Worm (Caenorhabditis elegans) whole organism, late embryonic: ENCODE data around the gene mrps-22.

Experiments
- K02D7.2 ChIP-seq: sonication (generic microtip); optimal IDR thresholded peaks from 2 replicates; lab custom pipeline; 2017; ENCODE audit warnings: mild to moderate bottlenecking, missing genetic modification characterization, missing compliant biosample characterization
- ceh-30 ChIP-seq: fragments of 150-350 bp; optimal IDR thresholded peaks from 2 replicates; lab custom pipeline; 2014; ENCODE audit warnings: missing biosample characterization, missing genetic modification characterization
- eyg-1 ChIP-seq: sonication (generic microtip); optimal IDR thresholded peaks from 2 replicates; lab custom pipeline; 2016; ENCODE audit warnings: missing genotype, missing genetic modification characterization, missing compliant biosample characterization
- fkh-10 ChIP-seq: fragments of 150-350 bp; optimal IDR thresholded peaks from 2 replicates; lab custom pipeline; 2014; ENCODE audit warnings: missing biosample characterization, missing genetic modification reagents, missing genetic modification characterization
- hlh-30 ChIP-seq: sonication (generic microtip); optimal IDR thresholded peaks from 2 replicates; lab custom pipeline; 2017; ENCODE audit warnings: antibody characterized with exemption, missing genetic modification characterization, missing compliant biosample characterization; ENCODE audit not compliant: insufficient read depth
- mec-3 ChIP-seq: sonication (generic microtip); optimal IDR thresholded peaks from 2 replicates; lab custom pipeline; 2016; ENCODE audit warnings: borderline replicate concordance, missing genetic modification characterization, missing compliant biosample characterization
- nfya-1 ChIP-seq: sonication (generic microtip); optimal IDR thresholded peaks from 2 replicates; lab custom pipeline; 2017; ENCODE audit warnings: missing genetic modification characterization, mild to moderate bottlenecking, missing compliant biosample characterization, antibody characterized with exemption, moderate library complexity
- nhr-11 ChIP-seq: fragments of 150-350 bp; optimal IDR thresholded peaks from 2 replicates; lab custom pipeline; 2014; ENCODE audit warnings: missing biosample characterization, missing genetic modification characterization
- pax-1 ChIP-seq: fragments of 150-350 bp; optimal IDR thresholded peaks from 2 replicates; lab custom pipeline; 2014; ENCODE audit warnings: missing biosample characterization, missing genetic modification characterization
- pha-4 ChIP-seq: fragments of 150-350 bp; optimal IDR thresholded peaks from 2 replicates; lab custom pipeline; 2018; ENCODE audit warnings: missing biosample characterization, missing genetic modification reagents, missing genetic modification characterization
- rnt-1 ChIP-seq: sonication (generic microtip); optimal IDR thresholded peaks from 2 replicates; lab custom pipeline; 2016; ENCODE audit warnings: missing genetic modification characterization, missing compliant biosample characterization

DNA sequence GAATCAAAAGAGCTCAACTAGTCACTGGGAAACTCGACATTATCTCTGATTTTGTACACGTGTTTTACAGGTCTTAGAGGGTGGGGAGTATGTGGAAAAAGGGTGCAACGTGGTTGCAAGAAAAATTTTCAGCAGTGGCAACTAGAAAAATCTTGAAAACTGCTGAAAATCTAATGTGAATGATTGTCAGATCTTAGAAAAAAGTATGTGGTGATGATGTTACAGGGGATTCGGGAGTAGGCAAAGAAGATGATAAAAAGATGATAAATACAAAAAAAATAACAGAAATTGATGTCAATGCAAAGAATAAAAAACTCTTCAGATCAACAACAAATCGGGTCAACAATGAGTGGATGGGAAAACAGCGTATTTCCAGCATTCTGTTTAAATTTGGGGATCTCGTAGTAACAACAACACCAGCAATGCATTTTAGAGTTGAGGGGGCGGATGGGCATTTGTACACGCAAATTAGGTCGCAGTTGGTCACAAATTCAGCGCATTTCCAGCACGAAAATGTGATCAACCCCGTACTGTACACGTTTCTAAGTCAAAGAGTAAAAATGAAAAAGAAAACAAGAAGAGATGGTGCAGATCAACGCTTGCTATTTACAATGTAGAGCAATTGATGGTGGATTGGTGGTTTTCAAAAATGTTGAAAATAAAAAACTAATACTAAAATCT, 38.8 kb upstream of the mrps-22 start:
- TF ChIP-seq pha-4 (tag; lab: Kevin White, UChicago) (no peak), nhr-11 (tag; lab: Kevin White, UChicago) (peak; percentile 1), nfya-1 (tag; lab: Kevin White, UChicago) (no peak), fkh-10 (GFP tag; lab: Kevin White, UChicago) (no peak), hlh-30 (tag; lab: Kevin White, UChicago) (no peak), ceh-30 (no peak), rnt-1 (tag; lab: Kevin White, UChicago) (no peak), eyg-1 (tag; lab: Kevin White, UChicago) (no peak), K02D7.2 (tag; lab: Kevin White, UChicago) (no peak), mec-3 (no peak), pax-1 (tag; lab: Kevin White, UChicago) (no peak)
